Worm (Caenorhabditis elegans): ENCODE results near the gene ech-8.

- TF ChIP-seq sptf-1 (tag; optimal IDR thresholded peaks at IDR 0.05): no peak
- TF ChIP-seq sox-4 (tag; optimal IDR thresholded peaks at IDR 0.05): no peak
- no peak for TF ChIP-seq lin-14 (GFP tag; optimal IDR thresholded peaks at IDR 0.05)
- TF ChIP-seq lin-13 (GFP tag; optimal IDR thresholded peaks at IDR 0.05): no peak
- TF ChIP-seq hlh-17 (GFP tag; optimal IDR thresholded peaks at IDR 0.05; ENCODE audit: borderline replicate concordance): no peak
- no peak for TF ChIP-seq lin-39 (tag; optimal IDR thresholded peaks at IDR 0.05)
- no peak for TF ChIP-seq ets-5 (GFP tag; IDR thresholded peaks at IDR 0.05)
- no peak for TF ChIP-seq fos-1 (tag; optimal IDR thresholded peaks at IDR 0.05)
- TF ChIP-seq snpc-4 (tag; optimal IDR thresholded peaks at IDR 0.05): no peak
- no peak for TF ChIP-seq pax-3 (tag; optimal IDR thresholded peaks at IDR 0.05)
- no peak for TF ChIP-seq nhr-77 (tag; optimal IDR thresholded peaks at IDR 0.05)
Measured at ce11 chrIV:10276960-10277359, 38.0 kb upstream of the ech-8 start, which contains the start of gene Y43C5A.7.

All from whole organism, L1 larva.